Fruit fly (Drosophila melanogaster): Measurements from ENCODE around the gene CG12105.

DNA sequence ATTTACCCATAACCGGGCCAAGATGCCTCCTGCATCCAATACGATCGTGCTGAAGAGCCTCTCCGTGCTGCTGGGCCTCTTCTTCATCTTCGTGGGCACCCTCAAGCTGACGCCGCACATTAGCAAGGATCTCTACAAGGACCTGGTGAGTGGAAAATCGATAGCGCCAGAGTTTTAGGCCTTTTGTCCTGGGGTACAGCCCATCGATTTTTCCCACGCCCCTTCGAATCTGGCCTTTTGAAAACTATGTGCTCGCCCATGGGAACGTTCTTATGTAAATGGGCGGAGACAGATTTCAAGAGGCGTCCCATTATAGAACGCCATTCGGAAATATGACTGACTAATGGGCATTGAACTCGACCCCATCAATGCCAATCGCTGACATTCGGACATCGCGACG lies 33.8 kb upstream of the CG12105 start:
- TF ChIP-seq OdsH (GFP tag; optimal IDR thresholded peaks at IDR 0.05): no peak
- TF ChIP-seq Sox102F (GFP tag; optimal IDR thresholded peaks at IDR 0.05): no peak
- TF ChIP-seq Lpt (GFP tag; optimal IDR thresholded peaks at IDR 0.05): no peak
- TF ChIP-seq eg (GFP tag; IDR thresholded peaks at IDR 0.05): no peak
- TF ChIP-seq fkh (GFP tag; optimal IDR thresholded peaks at IDR 0.05): no peak

Data from whole organism, prepupa.